Fruit fly (Drosophila melanogaster) whole organism, embryonic: ENCODE results near the gene MRG15.

ENCODE experiments used
- Awh ChIP-seq: fragments of 200-800 bp; sonication (Bioruptor generic); IDR thresholded peaks from 2 replicates; pipeline ENCODE4, ENCODE4 v1.3.6; 2022; ENCODE audit warnings: missing biosample characterization, missing genetic modification characterization
- Blimp-1 ChIP-seq: fragments of 200-800 bp; sonication (Bioruptor generic); optimal IDR thresholded peaks from 3 replicates; lab custom pipeline; 2018; ENCODE audit warnings: missing biosample characterization, missing genetic modification characterization, mild to moderate bottlenecking, moderate library complexity, missing genetic modification reagents
- Bteb2 ChIP-seq: fragments of 200-800 bp; sonication (Bioruptor generic); optimal IDR thresholded peaks from 2 replicates; lab custom pipeline; 2016; ENCODE audit warnings: missing biosample characterization, missing genetic modification characterization
- CG10431 ChIP-seq: fragments of 200-800 bp; sonication (Bioruptor generic); optimal IDR thresholded peaks from 3 replicates; lab custom pipeline; 2018; ENCODE audit warnings: missing biosample characterization, mild to moderate bottlenecking, missing genetic modification characterization
- CG11560 ChIP-seq: fragments of 200-800 bp; sonication (Bioruptor generic); IDR thresholded peaks from 3 replicates; pipeline ENCODE4 v1.3.6; 2022; ENCODE audit warnings: missing biosample characterization, missing genetic modification characterization
- CG12744 ChIP-seq: fragments of 200-800 bp; sonication (Bioruptor generic); optimal IDR thresholded peaks from 2 replicates; lab custom pipeline; 2016; ENCODE audit warnings: missing biosample characterization, missing genetic modification characterization
- CG13296 ChIP-seq: fragments of 200-800 bp; sonication (Bioruptor generic); optimal IDR thresholded peaks from 3 replicates; lab custom pipeline; 2018; ENCODE audit warnings: missing biosample characterization, mild to moderate bottlenecking, missing genetic modification characterization
- CG13624 ChIP-seq: fragments of 200-800 bp; sonication (Bioruptor generic); optimal IDR thresholded peaks from 2 replicates; lab custom pipeline; 2016; ENCODE audit warnings: missing biosample characterization, missing genetic modification characterization
- CG13894 ChIP-seq: fragments of 200-800 bp; sonication (Bioruptor generic); optimal IDR thresholded peaks from 3 replicates; lab custom pipeline; 2018; ENCODE audit warnings: missing biosample characterization, mild to moderate bottlenecking, missing genetic modification characterization, moderate library complexity
- CG15073 ChIP-seq: fragments of 200-800 bp; sonication (Bioruptor generic); optimal IDR thresholded peaks from 2 replicates; lab custom pipeline; 2016; ENCODE audit warnings: missing biosample characterization, missing genetic modification characterization
- CG16813 ChIP-seq: fragments of 200-800 bp; sonication (Bioruptor generic); IDR thresholded peaks from 3 replicates; pipeline ENCODE4 v1.3.6; 2022; ENCODE audit warnings: missing biosample characterization, missing genetic modification characterization; ENCODE audit not compliant: partially characterized antibody
- CG17568 ChIP-seq: fragments of 200-800 bp; sonication (Bioruptor generic); optimal IDR thresholded peaks from 2 replicates; lab custom pipeline; 2018; ENCODE audit warnings: missing biosample characterization, mild to moderate bottlenecking, missing genetic modification characterization, moderate library complexity
- CG17912 ChIP-seq: fragments of 200-800 bp; sonication (Bioruptor generic); optimal IDR thresholded peaks from 2 replicates; lab custom pipeline; 2018; ENCODE audit warnings: missing biosample characterization, mild to moderate bottlenecking, missing genetic modification characterization
- CG34422 ChIP-seq: fragments of 200-800 bp; sonication (Bioruptor generic); IDR thresholded peaks from 3 replicates; pipeline ENCODE4 v1.3.6; 2022; ENCODE audit warnings: missing biosample characterization, missing genetic modification characterization
- CG5245 ChIP-seq: fragments of 200-800 bp; sonication (Bioruptor generic); optimal IDR thresholded peaks from 3 replicates; lab custom pipeline; 2016; ENCODE audit warnings: missing biosample characterization, missing genetic modification characterization
- CG6689 ChIP-seq: fragments of 200-800 bp; sonication (Bioruptor generic); IDR thresholded peaks from 2 replicates; pipeline ENCODE4 v1.3.6; 2022; ENCODE audit warnings: missing biosample characterization, missing genetic modification characterization
- CG6791 ChIP-seq: fragments of 200-800 bp; sonication (Bioruptor generic); IDR thresholded peaks from 3 replicates; pipeline ENCODE4 v1.3.6; 2022; ENCODE audit warnings: missing biosample characterization, missing genetic modification characterization; ENCODE audit not compliant: partially characterized antibody
- CG7372 ChIP-seq: fragments of 200-800 bp; sonication (Bioruptor generic); IDR thresholded peaks from 2 replicates; pipeline ENCODE4 v1.3.6; 2022; ENCODE audit warnings: missing biosample characterization, missing genetic modification characterization
- CG7928 ChIP-seq: fragments of 200-800 bp; sonication (Bioruptor generic); optimal IDR thresholded peaks from 2 replicates; lab custom pipeline; 2017; ENCODE audit warnings: missing biosample characterization, mild to moderate bottlenecking, missing genetic modification characterization
- CG8359 ChIP-seq: fragments of 200-800 bp; sonication (Bioruptor generic); optimal IDR thresholded peaks from 2 replicates; lab custom pipeline; 2017; ENCODE audit warnings: missing biosample characterization, mild to moderate bottlenecking, missing genetic modification characterization, borderline replicate concordance
- CG8765 ChIP-seq: fragments of 200-800 bp; sonication (Bioruptor generic); IDR thresholded peaks from 2 replicates; pipeline ENCODE4 v1.3.6; 2022; ENCODE audit warnings: missing biosample characterization, missing genetic modification characterization
- CG9797 ChIP-seq: fragments of 200-800 bp; sonication (Bioruptor generic); optimal IDR thresholded peaks from 3 replicates; lab custom pipeline; 2018; ENCODE audit warnings: missing biosample characterization, mild to moderate bottlenecking, missing genetic modification characterization
- Chrac-16 ChIP-seq: fragments of 200-800 bp; sonication (Bioruptor generic); optimal IDR thresholded peaks from 3 replicates; lab custom pipeline; 2016; ENCODE audit warnings: missing biosample characterization, missing genetic modification characterization
- CoRest ChIP-seq: fragments of 200-800 bp; sonication (Bioruptor generic); optimal IDR thresholded peaks from 3 replicates; lab custom pipeline; 2018; ENCODE audit warnings: missing biosample characterization, mild to moderate bottlenecking, missing genetic modification characterization, moderate library complexity
- D ChIP-seq, 2 experiments: fragments of 200-800 bp in 1 of 2; fragments of >200 bp in 1 of 2; sonication (Bioruptor generic) in 1 of 2; optimal IDR thresholded peaks; 2 replicates in 1 of 2; 3 replicates in 1 of 2; lab custom pipeline; 2017; ENCODE audit warnings: mild to moderate bottlenecking in 1 of 2, missing biosample characterization in 1 of 2, missing genetic modification characterization in 1 of 2, missing genetic modification reagents in 1 of 2
- D19A ChIP-seq: fragments of 200-800 bp; optimal IDR thresholded peaks from 3 replicates; lab custom pipeline; 2019; ENCODE audit warnings: missing biosample characterization, mild to moderate bottlenecking, missing genetic modification characterization, moderate library complexity
- Dbx ChIP-seq: fragments of 200-800 bp; sonication (Bioruptor generic); IDR thresholded peaks from 3 replicates; pipeline ENCODE4 v1.3.6; 2022; ENCODE audit warnings: missing biosample characterization, missing genetic modification characterization
- Dip3 ChIP-seq: fragments of 200-800 bp; sonication (Bioruptor generic); optimal IDR thresholded peaks from 3 replicates; lab custom pipeline; 2016; ENCODE audit warnings: missing biosample characterization, missing genetic modification characterization
- Dref ChIP-seq: fragments of 200-800 bp; sonication (Bioruptor generic); IDR thresholded peaks from 2 replicates; pipeline ENCODE4 v1.3.6; 2022; ENCODE audit warnings: missing biosample characterization, missing genetic modification characterization
- Fer2 ChIP-seq: fragments of 200-800 bp; sonication (Bioruptor generic); optimal IDR thresholded peaks from 2 replicates; lab custom pipeline; 2018; ENCODE audit warnings: missing biosample characterization, mild to moderate bottlenecking, missing genetic modification characterization, moderate library complexity
- H15 ChIP-seq: fragments of 200-800 bp; sonication (Bioruptor generic); IDR thresholded peaks from 3 replicates; pipeline ENCODE4 v1.3.6; 2022; ENCODE audit warnings: missing biosample characterization, missing genetic modification characterization
- NfI ChIP-seq: fragments of 200-800 bp; sonication (Bioruptor generic); optimal IDR thresholded peaks from 3 replicates; lab custom pipeline; 2018; ENCODE audit warnings: missing biosample characterization, mild to moderate bottlenecking, missing genetic modification characterization, moderate library complexity
- Oaz ChIP-seq: fragments of 200-800 bp; sonication (Bioruptor generic); IDR thresholded peaks from 2 replicates; pipeline ENCODE4 v1.3.6; 2022; ENCODE audit warnings: missing biosample characterization, missing genetic modification characterization
- Sry-β ChIP-seq: fragments of 200-800 bp; sonication (Bioruptor generic); optimal IDR thresholded peaks from 2 replicates; lab custom pipeline; 2018; ENCODE audit warnings: missing biosample characterization, mild to moderate bottlenecking, missing genetic modification characterization, moderate library complexity
- bab2 ChIP-seq: fragments of 200-800 bp; sonication (Bioruptor generic); optimal IDR thresholded peaks from 2 replicates; lab custom pipeline; 2016; ENCODE audit warnings: missing biosample characterization, missing genetic modification characterization
- bigmax ChIP-seq: fragments of 200-800 bp; sonication (Bioruptor generic); optimal IDR thresholded peaks from 2 replicates; lab custom pipeline; 2018; ENCODE audit warnings: missing biosample characterization, mild to moderate bottlenecking, missing genetic modification characterization
- br ChIP-seq: fragments of >200 bp; optimal IDR thresholded peaks from 2 replicates; lab custom pipeline; 2017
- btn ChIP-seq: fragments of 200-800 bp; sonication (Bioruptor generic); optimal IDR thresholded peaks from 2 replicates; lab custom pipeline; 2016; ENCODE audit warnings: missing biosample characterization, missing genetic modification characterization
- cwo ChIP-seq: fragments of 200-800 bp; sonication (Bioruptor generic); optimal IDR thresholded peaks from 3 replicates; lab custom pipeline; 2017; ENCODE audit warnings: missing biosample characterization, missing genetic modification characterization, mild to moderate bottlenecking, moderate library complexity, missing genetic modification reagents
- ftz-f1 ChIP-seq: fragments of 200-800 bp; sonication (Bioruptor generic); optimal IDR thresholded peaks from 2 replicates; lab custom pipeline; 2016; ENCODE audit warnings: missing biosample characterization, missing genetic modification characterization
- h ChIP-seq: fragments of >200 bp; optimal IDR thresholded peaks from 2 replicates; lab custom pipeline; 2017
- hth ChIP-seq: fragments of >200 bp; optimal IDR thresholded peaks from 2 replicates; lab custom pipeline; 2017; ENCODE audit warnings: inconsistent platforms
- ind ChIP-seq: fragments of 200-800 bp; sonication (Bioruptor generic); optimal IDR thresholded peaks from 3 replicates; lab custom pipeline; 2016; ENCODE audit warnings: missing biosample characterization, missing genetic modification characterization
- mld ChIP-seq: fragments of 200-800 bp; sonication (Bioruptor generic); IDR thresholded peaks from 3 replicates; pipeline ENCODE4 v1.3.6; 2022; ENCODE audit warnings: missing biosample characterization, missing genetic modification characterization; ENCODE audit not compliant: partially characterized antibody
- nmo ChIP-seq: fragments of 200-800 bp; sonication (Bioruptor generic); optimal IDR thresholded peaks from 2 replicates; lab custom pipeline; 2018; ENCODE audit warnings: missing biosample characterization, mild to moderate bottlenecking, missing genetic modification characterization, moderate library complexity
- repo ChIP-seq: fragments of 200-800 bp; sonication (Bioruptor generic); optimal IDR thresholded peaks from 2 replicates; lab custom pipeline; 2016; ENCODE audit warnings: missing biosample characterization, missing genetic modification characterization
- run ChIP-seq: fragments of 200-800 bp; sonication (Bioruptor generic); optimal IDR thresholded peaks from 3 replicates; lab custom pipeline; 2018; ENCODE audit warnings: missing biosample characterization, mild to moderate bottlenecking, missing genetic modification characterization
- sens ChIP-seq: fragments of 200-800 bp; sonication (Bioruptor generic); peaks from one replicate; lab custom pipeline; 2016; ENCODE audit warnings: missing biosample characterization, missing genetic modification characterization
- tll ChIP-seq, 2 experiments: fragments of 200-800 bp in 1 of 2; fragments of >200 bp in 1 of 2; sonication (Bioruptor generic) in 1 of 2; optimal IDR thresholded peaks; 2 replicates each; lab custom pipeline; 2017 to 2019; ENCODE audit warnings: missing biosample characterization in 2 of 2, missing genetic modification characterization in 2 of 2, mild to moderate bottlenecking in 1 of 2, moderate library complexity in 1 of 2
- zfh2 ChIP-seq: fragments of 200-800 bp; sonication (Bioruptor generic); optimal IDR thresholded peaks from 2 replicates; lab custom pipeline; 2016; ENCODE audit warnings: missing biosample characterization, missing genetic modification characterization

MRG15 gene

dm6 chr3R:15293005-15293877, 15.3 kb upstream of the MRG15 start (continued):
- TF ChIP-seq Fer2 (tag; lab: Kevin White, UChicago) (no peak), CG7928 (GFP tag; lab: Kevin White, UChicago) (no peak), D (optimal IDR thresholded peaks at IDR 0.05; lab: Kevin White, UChicago) (no peak), D (GFP tag; optimal IDR thresholded peaks at IDR 0.05; lab: Kevin White, UChicago) (no peak), CG6689 (GFP tag; lab: Robert Waterston, UW) (no peak), sens (GFP tag; lab: Kevin White, UChicago) (peak; percentile 77), zfh2 (peak; percentile 32), CoRest (tag; lab: Kevin White, UChicago) (peak; percentile 0), Dbx (no peak), NfI (GFP tag; lab: Kevin White, UChicago) (no peak), CG6791 (GFP tag; lab: Robert Waterston, UW) (no peak), Bteb2 (GFP tag; lab: Kevin White, UChicago) (peak; percentile 4), repo (GFP tag; lab: Kevin White, UChicago) (no peak), cwo (GFP tag; lab: Kevin White, UChicago) (peak; percentile 18), bab2 (GFP tag; lab: Kevin White, UChicago) (no peak), btn (no peak), hth (lab: Kevin White, UChicago) (no peak), CG13894 (tag; lab: Kevin White, UChicago) (no peak), Awh (peak; percentile 69), mld (GFP tag; lab: Robert Waterston, UW) (no peak), ftz-f1 (no peak), CG15073 (GFP tag; lab: Kevin White, UChicago) (no peak), CG16813 (GFP tag; lab: Robert Waterston, UW) (no peak), CG13624 (GFP tag; lab: Kevin White, UChicago) (peak; percentile 29), CG17568 (GFP tag; lab: Kevin White, UChicago) (no peak), bigmax (GFP tag; lab: Kevin White, UChicago) (no peak), tll (GFP tag; optimal IDR thresholded peaks at IDR 0.05; lab: Kevin White, UChicago) (no peak), run (tag; lab: Kevin White, UChicago) (no peak), CG10431 (no peak), CG12744 (GFP tag; lab: Kevin White, UChicago) (no peak), CG9797 (GFP tag; lab: Kevin White, UChicago) (no peak), nmo (GFP tag; lab: Kevin White, UChicago) (peak; percentile 42), CG8359 (GFP tag; lab: Kevin White, UChicago) (no peak), CG13296 (GFP tag; lab: Kevin White, UChicago) (no peak), Sry-β (GFP tag; lab: Kevin White, UChicago) (no peak), Chrac-16 (no peak), CG7372 (GFP tag; lab: Robert Waterston, UW) (no peak), H15 (GFP tag; lab: Robert Waterston, UW) (no peak), CG17912 (GFP tag; lab: Kevin White, UChicago) (no peak), Dref (no peak), Oaz (GFP tag; lab: Robert Waterston, UW) (no peak), CG5245 (GFP tag; lab: Kevin White, UChicago) (no peak), CG8765 (no peak), CG11560 (tag; lab: Robert Waterston, UW) (no peak), Blimp-1 (peak; percentile 23), h (lab: Kevin White, UChicago) (no peak), CG34422 (GFP tag; lab: Robert Waterston, UW) (no peak), br (lab: Kevin White, UChicago) (no peak), Dip3 (GFP tag; lab: Kevin White, UChicago) (no peak), ind (GFP tag; lab: Kevin White, UChicago) (peak; percentile 12), D19A (tag; lab: Kevin White, UChicago) (peak; percentile 84)
